Worm (Caenorhabditis elegans): ENCODE results near the gene pqn-65.

- no peak for TF ChIP-seq hif-1 (tag; optimal IDR thresholded peaks at IDR 0.05)
- TF ChIP-seq F49E8.2 (tag; optimal IDR thresholded peaks at IDR 0.05; ENCODE audit: borderline replicate concordance): no peak
- no peak for TF ChIP-seq unc-39 (tag; optimal IDR thresholded peaks at IDR 0.05)
- TF ChIP-seq nhr-237 (tag; optimal IDR thresholded peaks at IDR 0.05): no peak
- TF ChIP-seq nhr-11 (tag; optimal IDR thresholded peaks at IDR 0.05): no peak
These were observed 52.3 kb downstream of the pqn-65 start for ce11 chrX:4567110-4567509.
